Fruit fly (Drosophila melanogaster): ENCODE results near the gene CG31021.

DNA sequence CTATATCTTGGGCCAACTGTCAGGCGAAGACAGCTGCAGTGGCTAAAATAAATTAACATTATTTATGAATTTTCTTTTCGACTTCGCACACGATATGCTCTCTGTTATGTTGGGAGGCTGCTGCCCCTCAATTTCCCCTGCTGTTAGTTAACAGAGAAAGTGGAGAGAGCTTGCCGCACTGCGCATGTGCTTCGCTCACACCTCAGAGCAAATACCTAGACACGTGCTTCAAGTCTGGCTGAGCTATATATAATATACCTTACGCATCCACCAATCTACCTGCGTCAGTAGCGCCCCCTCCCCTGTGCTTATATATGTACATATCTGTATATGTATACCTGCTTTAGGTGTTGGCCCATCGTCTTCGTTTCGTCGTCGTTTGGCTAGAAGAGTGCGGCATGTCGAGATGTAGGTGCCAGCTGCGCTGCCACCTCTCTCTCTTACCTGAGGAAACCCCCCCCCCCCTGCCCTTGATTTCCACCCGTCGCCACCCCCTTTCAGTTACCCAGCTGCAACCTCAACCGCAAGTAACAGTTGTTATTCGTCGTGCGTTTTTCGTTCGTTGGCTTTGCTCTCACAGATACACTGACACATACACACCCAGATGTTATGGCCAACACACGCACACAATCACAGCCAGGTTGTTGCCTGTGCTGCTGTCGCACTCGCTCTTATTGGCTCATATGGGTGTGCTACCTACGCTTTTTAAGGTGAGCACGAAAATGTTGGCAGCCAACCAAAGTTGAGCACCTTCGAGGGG is 14.3 kb downstream of the CG31021 start:
- TF ChIP-seq fd85E (GFP tag; optimal IDR thresholded peaks at IDR 0.05) = no peak
- no peak for TF ChIP-seq acj6 (GFP tag; optimal IDR thresholded peaks at IDR 0.05)
- TF ChIP-seq Sox15 (GFP tag; optimal IDR thresholded peaks at IDR 0.05) = no peak
- TF ChIP-seq OdsH (GFP tag; optimal IDR thresholded peaks at IDR 0.05) = no peak
- no peak for TF ChIP-seq CG10669 (GFP tag; optimal IDR thresholded peaks at IDR 0.05)
- TF ChIP-seq CG16779 (tag; optimal IDR thresholded peaks at IDR 0.05) = no peak
- no peak for TF ChIP-seq Blimp-1 (GFP tag; optimal IDR thresholded peaks at IDR 0.05)
- no peak for TF ChIP-seq CG6163 (GFP tag; IDR thresholded peaks at IDR 0.05)
- no peak for TF ChIP-seq dac (GFP tag; optimal IDR thresholded peaks at IDR 0.05)
- no peak for TF ChIP-seq CG4318 (GFP tag; optimal IDR thresholded peaks at IDR 0.05)

All from whole organism, prepupa.